Worm (Caenorhabditis elegans) whole organism, L3 larva: Measurements from ENCODE around the gene ZK622.1.

Experiments
- R02D3.7 ChIP-seq: fragments of 150-350 bp; optimal IDR thresholded peaks from 2 replicates; lab custom pipeline; 2014; ENCODE audit warnings: missing biosample characterization, missing genetic modification characterization
- ZK546.5 ChIP-seq: sonication (generic microtip); optimal IDR thresholded peaks from 2 replicates; lab custom pipeline; 2017; ENCODE audit warnings: missing biosample characterization, missing genetic modification characterization
- ceh-28 ChIP-seq: fragments of 150-350 bp; optimal IDR thresholded peaks from 2 replicates; lab custom pipeline; 2014; ENCODE audit warnings: missing biosample characterization, missing genetic modification reagents, missing genetic modification characterization
- ceh-82 ChIP-seq: fragments of 150-350 bp; optimal IDR thresholded peaks from 2 replicates; lab custom pipeline; 2014; ENCODE audit warnings: missing biosample characterization, missing genetic modification characterization
- ceh-9 ChIP-seq: sonication (generic microtip); optimal IDR thresholded peaks from 2 replicates; lab custom pipeline; 2018; ENCODE audit warnings: missing biosample characterization, missing genetic modification characterization
- daf-12 ChIP-seq: fragments of 150-350 bp; optimal IDR thresholded peaks from 2 replicates; lab custom pipeline; 2014; ENCODE audit warnings: missing biosample characterization, missing genetic modification reagents, missing genetic modification characterization
- egl-27 ChIP-seq: sonication (generic microtip); optimal IDR thresholded peaks from 4 replicates; lab custom pipeline; 2017; ENCODE audit warnings: missing biosample characterization, missing genetic modification reagents, missing genetic modification characterization
- egl-5 ChIP-seq: fragments of 150-350 bp; optimal IDR thresholded peaks from 2 replicates; lab custom pipeline; 2017; ENCODE audit warnings: missing biosample characterization, missing genetic modification reagents, missing genetic modification characterization, inconsistent platforms
- elt-1 ChIP-seq: fragments of 150-350 bp; optimal IDR thresholded peaks from 2 replicates; lab custom pipeline; 2014; ENCODE audit warnings: missing biosample characterization, missing genetic modification characterization
- elt-2 ChIP-seq: sonication (generic microtip); optimal IDR thresholded peaks from 2 replicates; lab custom pipeline; 2016; ENCODE audit warnings: missing genetic modification reagents, mild to moderate bottlenecking, missing genetic modification characterization, missing compliant biosample characterization
- eor-1 ChIP-seq, 2 experiments: fragments of 150-350 bp; optimal IDR thresholded peaks; 2 replicates each; lab custom pipeline; 2014 to 2018; ENCODE audit warnings: missing biosample characterization in 2 of 2, missing genetic modification characterization in 2 of 2
- fos-1 ChIP-seq: fragments of 150-350 bp; optimal IDR thresholded peaks from 2 replicates; lab custom pipeline; 2014; ENCODE audit warnings: missing biosample characterization, missing genetic modification characterization
- hmg-11 ChIP-seq: sonication (generic microtip); optimal IDR thresholded peaks from 2 replicates; lab custom pipeline; 2016; ENCODE audit warnings: missing genetic modification characterization, missing compliant biosample characterization
- jun-1 ChIP-seq: fragments of 150-350 bp; optimal IDR thresholded peaks from 2 replicates; lab custom pipeline; 2014; ENCODE audit warnings: missing biosample characterization, missing genetic modification reagents, missing genetic modification characterization
- lin-15B ChIP-seq: fragments of 150-350 bp; optimal IDR thresholded peaks from 2 replicates; lab custom pipeline; 2014; ENCODE audit warnings: missing biosample characterization, missing genetic modification characterization
- lin-39 ChIP-seq: fragments of 150-350 bp; optimal IDR thresholded peaks from 2 replicates; lab custom pipeline; 2018; ENCODE audit warnings: missing biosample characterization, missing genetic modification reagents, missing genetic modification characterization
- lsy-12 ChIP-seq: sonication (generic microtip); optimal IDR thresholded peaks from 2 replicates; lab custom pipeline; 2016; ENCODE audit warnings: mild to moderate bottlenecking, missing genetic modification characterization, missing compliant biosample characterization
- nfya-1 ChIP-seq: sonication (generic microtip); optimal IDR thresholded peaks from 2 replicates; lab custom pipeline; 2017; ENCODE audit warnings: missing genetic modification characterization, mild to moderate bottlenecking, missing compliant biosample characterization, antibody characterized with exemption, moderate library complexity; ENCODE audit not compliant: insufficient read depth
- nhr-11 ChIP-seq: fragments of 150-350 bp; optimal IDR thresholded peaks from 2 replicates; lab custom pipeline; 2014; ENCODE audit warnings: missing biosample characterization, missing genetic modification characterization
- nhr-12 ChIP-seq: fragments of 150-350 bp; optimal IDR thresholded peaks from 2 replicates; lab custom pipeline; 2014; ENCODE audit warnings: missing biosample characterization, missing genetic modification characterization
- nhr-23 ChIP-seq: fragments of 150-350 bp; optimal IDR thresholded peaks from 2 replicates; lab custom pipeline; 2014; ENCODE audit warnings: missing biosample characterization, missing genetic modification reagents, missing genetic modification characterization
- nhr-25 ChIP-seq: sonication (generic microtip); optimal IDR thresholded peaks from 2 replicates; lab custom pipeline; 2017; ENCODE audit warnings: missing biosample characterization, missing genetic modification characterization
- nhr-67 ChIP-seq: fragments of 150-350 bp; optimal IDR thresholded peaks from 2 replicates; lab custom pipeline; 2014; ENCODE audit warnings: missing biosample characterization, missing genetic modification characterization
- nhr-76 ChIP-seq: fragments of 150-350 bp; sonication (generic microtip); optimal IDR thresholded peaks from 5 replicates; lab custom pipeline; 2014; ENCODE audit warnings: missing biosample characterization, missing genetic modification characterization
- nhr-77 ChIP-seq: fragments of 150-350 bp; optimal IDR thresholded peaks from 2 replicates; lab custom pipeline; 2014; ENCODE audit warnings: missing biosample characterization, missing genetic modification characterization
- pha-4 ChIP-seq: fragments of 150-350 bp; optimal IDR thresholded peaks from 2 replicates; lab custom pipeline; 2014; ENCODE audit warnings: missing biosample characterization, missing genetic modification reagents, missing genetic modification characterization
- pqm-1 ChIP-seq: fragments of 150-350 bp; optimal IDR thresholded peaks from 2 replicates; lab custom pipeline; 2017; ENCODE audit warnings: missing biosample characterization, missing genetic modification characterization, inconsistent platforms
- skn-1 ChIP-seq: fragments of 150-350 bp; optimal IDR thresholded peaks from 2 replicates; lab custom pipeline; 2014; ENCODE audit warnings: missing biosample characterization, missing genetic modification characterization
- snpc-4 ChIP-seq: fragments of 150-350 bp; optimal IDR thresholded peaks from 2 replicates; lab custom pipeline; 2014; ENCODE audit warnings: missing biosample characterization, missing genetic modification characterization
- unc-39 ChIP-seq: sonication (generic microtip); optimal IDR thresholded peaks from 4 replicates; lab custom pipeline; 2017; ENCODE audit warnings: missing biosample characterization, missing genetic modification characterization
- unc-62 ChIP-seq: fragments of 150-350 bp; sonication (generic microtip); optimal IDR thresholded peaks from 4 replicates; lab custom pipeline; 2014; ENCODE audit warnings: missing biosample characterization, missing genetic modification reagents, missing genetic modification characterization
- zag-1 ChIP-seq: fragments of 150-350 bp; optimal IDR thresholded peaks from 2 replicates; lab custom pipeline; 2014; ENCODE audit warnings: missing biosample characterization, missing genetic modification characterization
- ztf-4 ChIP-seq: fragments of 150-350 bp; optimal IDR thresholded peaks from 2 replicates; lab custom pipeline; 2014; ENCODE audit warnings: missing biosample characterization, missing genetic modification characterization

The ZK622.1 gene

DNA sequence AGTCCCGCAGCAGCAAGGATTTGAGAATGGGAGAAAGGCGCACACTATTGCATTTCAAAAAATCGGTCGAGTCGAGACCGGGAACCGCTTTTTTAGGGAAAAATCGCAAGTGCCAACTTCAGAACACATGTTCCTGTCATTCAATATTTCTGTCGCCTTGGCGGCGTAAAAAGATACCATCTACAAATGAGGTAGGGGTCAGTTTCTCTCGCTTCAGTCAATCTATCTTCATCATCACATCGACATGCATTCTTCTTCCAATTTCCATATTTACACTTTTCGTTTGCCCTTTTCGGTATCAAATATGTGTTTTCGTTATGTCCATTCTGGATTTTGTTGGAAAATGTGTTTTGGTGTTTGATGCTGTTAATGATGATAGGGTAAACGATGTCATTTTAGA is 4.1 kb downstream of the ZK622.1 start:
- TF ChIP-seq ZK546.5 (tag; lab: Kevin White, UChicago), result no peak
- TF ChIP-seq elt-1 (tag; lab: Kevin White, UChicago), result peak; percentile 71
- TF ChIP-seq nhr-25, result peak; percentile 4

- TF ChIP-seq lin-39, result no peak
- no peak for TF ChIP-seq nfya-1 (tag; lab: Kevin White, UChicago)
- TF ChIP-seq eor-1 (tag; optimal IDR thresholded peaks at IDR 0.05; lab: Kevin White, UChicago), result no peak
Observed at ce11 chrII:5301810-5302209, 8.2 kb downstream of the ZK622.1 start.

DNA sequence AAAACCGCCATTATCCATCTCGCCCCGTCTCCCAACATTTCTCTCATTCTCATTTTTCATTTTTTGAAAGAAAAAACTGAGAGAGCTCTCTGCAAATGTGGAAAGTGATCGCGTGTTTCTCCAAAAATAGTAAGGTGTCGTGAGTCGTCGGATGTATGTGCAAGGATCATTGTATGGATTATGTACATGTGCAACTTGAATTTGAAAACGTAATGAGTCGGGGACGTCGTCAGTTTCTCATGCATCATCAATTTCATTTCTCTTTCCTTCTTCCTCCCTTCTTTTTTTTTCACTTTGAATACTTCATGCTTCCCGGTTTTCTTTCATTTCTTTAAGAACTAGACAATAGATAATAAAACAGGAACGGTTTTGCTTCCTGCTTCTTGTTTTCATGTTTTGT is 11.5 kb downstream of the ZK622.1 start:
- no peak for TF ChIP-seq ceh-9
- TF ChIP-seq lsy-12 (tag; lab: Kevin White, UChicago), result no peak
- no peak for TF ChIP-seq egl-27
- no peak for TF ChIP-seq R02D3.7 (tag; lab: Kevin White, UChicago)
- TF ChIP-seq nhr-23 (tag; lab: Kevin White, UChicago), result no peak
- peak; percentile 86 for TF ChIP-seq egl-5 (tag; lab: Kevin White, UChicago)
- TF ChIP-seq daf-12 (tag; lab: Kevin White, UChicago), result no peak
- no peak for TF ChIP-seq ceh-82 (tag; lab: Kevin White, UChicago)
- TF ChIP-seq pha-4 (tag; lab: Kevin White, UChicago), result no peak
- peak; percentile 22 for TF ChIP-seq lin-39
- no peak for TF ChIP-seq ceh-28 (tag; lab: Kevin White, UChicago)
- no peak for TF ChIP-seq hmg-11 (tag; lab: Kevin White, UChicago)
- TF ChIP-seq nhr-76 (tag; lab: Kevin White, UChicago), result no peak
- TF ChIP-seq nhr-11 (tag; lab: Kevin White, UChicago), result no peak
- TF ChIP-seq zag-1, result no peak

DNA sequence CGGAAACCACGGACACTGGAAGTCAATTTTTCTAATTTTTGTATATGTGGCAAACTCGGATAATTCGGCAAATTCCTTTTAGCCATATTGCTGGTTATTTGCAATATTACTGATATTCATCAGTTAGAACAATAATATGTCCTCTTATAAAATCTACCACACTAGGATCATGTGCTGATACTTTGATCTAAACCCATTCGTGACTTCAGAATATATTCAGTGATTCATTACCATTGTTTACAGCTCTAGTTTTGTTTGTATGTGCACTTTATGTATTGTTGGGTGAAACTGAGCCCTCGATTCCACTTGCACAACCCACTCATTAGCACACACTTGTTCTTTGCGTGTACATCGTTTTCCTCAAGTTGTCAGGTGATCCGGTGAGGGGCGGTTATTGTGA is 12.6 kb downstream of the ZK622.1 start:
- no peak for TF ChIP-seq nhr-77
- TF ChIP-seq pha-4 (tag; lab: Kevin White, UChicago), result peak; percentile 55
- TF ChIP-seq ztf-4 (tag; lab: Kevin White, UChicago), result no peak
- TF ChIP-seq fos-1 (tag; lab: Kevin White, UChicago), result no peak
- no peak for TF ChIP-seq snpc-4 (tag; lab: Kevin White, UChicago)
- TF ChIP-seq unc-62 (GFP tag; lab: Kevin White, UChicago), result no peak
- no peak for TF ChIP-seq unc-39 (tag; lab: Kevin White, UChicago)
- TF ChIP-seq skn-1 (tag; lab: Kevin White, UChicago), result no peak
- TF ChIP-seq, all 47 proteins: peak for 1

DNA sequence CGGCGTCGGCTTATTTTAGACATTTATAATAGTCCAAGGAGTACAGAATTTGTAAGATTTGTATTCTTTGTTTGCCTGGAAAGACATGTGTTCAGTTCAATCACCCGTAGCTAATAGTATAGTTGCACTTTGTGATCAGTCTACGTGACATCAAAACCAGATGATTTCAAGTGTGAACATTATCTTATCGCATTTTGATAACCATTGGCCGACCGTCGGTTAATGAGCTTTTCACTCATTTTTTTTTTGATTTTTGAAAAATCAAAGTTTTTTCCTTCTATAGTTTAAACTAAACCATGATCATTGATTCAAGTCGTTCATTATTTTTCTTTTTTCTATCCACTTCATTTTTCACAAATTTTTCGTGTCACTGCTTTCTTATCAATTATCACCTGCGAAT is 13.6 kb downstream of the ZK622.1 start:
- TF ChIP-seq pqm-1 (tag; lab: Kevin White, UChicago) (peak; percentile 84), jun-1 (tag; lab: Kevin White, UChicago) (no peak), elt-2 (tag; lab: Kevin White, UChicago) (peak; percentile 90), nhr-11 (tag; lab: Kevin White, UChicago) (no peak), lin-15B (tag; lab: Kevin White, UChicago) (no peak), nhr-67 (tag; lab: Kevin White, UChicago) (no peak), elt-1 (tag; lab: Kevin White, UChicago) (no peak), nhr-12 (tag; lab: Kevin White, UChicago) (no peak), nhr-76 (tag; lab: Kevin White, UChicago) (no peak)

DNA sequence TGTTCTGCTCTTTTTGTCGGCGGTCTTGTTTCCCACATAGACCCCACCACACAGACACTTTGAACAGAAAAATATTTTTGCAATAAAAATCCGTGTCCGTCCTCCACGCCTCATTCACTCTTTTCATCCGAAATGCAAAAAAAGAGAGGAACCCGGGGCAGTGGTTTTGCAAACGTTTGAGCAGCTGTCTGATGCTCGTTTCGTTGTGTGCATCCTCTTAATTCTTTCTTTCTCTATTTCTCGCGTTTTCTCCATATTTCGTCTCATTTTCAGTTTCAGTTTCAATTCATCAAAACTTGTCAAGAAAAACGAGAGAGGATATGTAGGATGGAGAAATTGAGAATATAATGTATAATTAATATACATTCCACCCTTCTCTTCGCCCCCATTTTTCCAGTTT is 15.4 kb downstream of the ZK622.1 start:
- no peak for TF ChIP-seq elt-2 (tag; lab: Kevin White, UChicago)
- peak; percentile 25 for TF ChIP-seq lin-39
- peak; percentile 48 for TF ChIP-seq nfya-1 (tag; lab: Kevin White, UChicago)
